Fruit fly (Drosophila melanogaster) whole organism, prepupa: Measurements from ENCODE around the gene Zip88E.
A peak's percentile ranks its signal among the peaks of the same experiment; 100 is the strongest.

Experiments used
- CG10669 ChIP-seq: fragments of 200-800 bp; sonication (Bioruptor generic); optimal IDR thresholded peaks from 3 replicates; lab custom pipeline; 2018; ENCODE audit warnings: missing biosample characterization, mild to moderate bottlenecking, missing genetic modification characterization, moderate library complexity
- CG11902 ChIP-seq: fragments of 200-800 bp; sonication (Bioruptor generic); optimal IDR thresholded peaks from 3 replicates; lab custom pipeline; 2016; ENCODE audit warnings: missing biosample characterization, missing genetic modification characterization
- CG16779 ChIP-seq: fragments of 200-800 bp; sonication (Bioruptor generic); optimal IDR thresholded peaks from 3 replicates; lab custom pipeline; 2017; ENCODE audit warnings: missing biosample characterization, mild to moderate bottlenecking, missing genetic modification characterization
- CG8119 ChIP-seq: fragments of 200-800 bp; sonication (Bioruptor generic); IDR thresholded peaks from 3 replicates; pipeline ENCODE4 v1.3.6; 2022; ENCODE audit warnings: missing biosample characterization, missing genetic modification characterization
- Ets21C ChIP-seq: fragments of 200-800 bp; sonication (Bioruptor generic); optimal IDR thresholded peaks from 3 replicates; lab custom pipeline; 2016; ENCODE audit warnings: missing biosample characterization, missing genetic modification characterization
- Hr38 ChIP-seq: sonication (Bioruptor generic); optimal IDR thresholded peaks from 2 replicates; lab custom pipeline; 2016; ENCODE audit warnings: missing biosample characterization, missing genetic modification characterization
- Hr39 ChIP-seq: fragments of 200-800 bp; sonication (Bioruptor generic); optimal IDR thresholded peaks from 2 replicates; lab custom pipeline; 2016; ENCODE audit warnings: missing biosample characterization, missing genetic modification characterization

dm6 chr3R:15290642-15291118 lies 22.2 kb downstream of the Zip88E start, which contains the start of gene CG45218:
- TF ChIP-seq Ets21C = no peak
- no peak for TF ChIP-seq Hr38 (GFP tag; lab: Kevin White, UChicago)
- peak; percentile 4 for TF ChIP-seq CG16779 (tag; lab: Kevin White, UChicago)
- TF ChIP-seq CG10669 (GFP tag; lab: Kevin White, UChicago) = no peak
- no peak for TF ChIP-seq CG8119
- no peak for TF ChIP-seq CG11902 (GFP tag; lab: Kevin White, UChicago)
- TF ChIP-seq Hr39 (GFP tag; lab: Kevin White, UChicago) = no peak
